Fruit fly (Drosophila melanogaster) whole organism, embryonic: Measurements from ENCODE around the gene wg.
A peak's percentile ranks its signal among the peaks of the same experiment; 100 is the strongest.

Experiments used
- B-H1 ChIP-seq: fragments of 200-800 bp; sonication (Bioruptor generic); IDR thresholded peaks from 3 replicates; pipeline ENCODE4 v1.3.6; 2022; ENCODE audit warnings: missing biosample characterization, missing genetic modification characterization
- B-H2 ChIP-seq: fragments of 200-800 bp; sonication (Bioruptor generic); optimal IDR thresholded peaks from 2 replicates; lab custom pipeline; 2018; ENCODE audit warnings: missing biosample characterization, mild to moderate bottlenecking, missing genetic modification characterization
- Bgb ChIP-seq: fragments of 200-800 bp; sonication (Bioruptor generic); IDR thresholded peaks from 2 replicates; pipeline ENCODE4 v1.3.6; 2022; ENCODE audit warnings: missing biosample characterization, missing genetic modification characterization; ENCODE audit not compliant: partially characterized antibody
- Bteb2 ChIP-seq: fragments of 200-800 bp; sonication (Bioruptor generic); optimal IDR thresholded peaks from 2 replicates; lab custom pipeline; 2016; ENCODE audit warnings: missing biosample characterization, missing genetic modification characterization
- CG10147 ChIP-seq: fragments of 200-800 bp; sonication (Bioruptor generic); optimal IDR thresholded peaks from 2 replicates; lab custom pipeline; 2019; ENCODE audit warnings: missing biosample characterization, mild to moderate bottlenecking, missing genetic modification characterization, moderate library complexity
- CG10209 ChIP-seq: fragments of 200-800 bp; sonication (Bioruptor generic); optimal IDR thresholded peaks from 3 replicates; lab custom pipeline; 2017; ENCODE audit warnings: missing biosample characterization, mild to moderate bottlenecking, missing genetic modification characterization, missing genetic modification reagents
- CG11247 ChIP-seq: fragments of 200-800 bp; sonication (Bioruptor generic); IDR thresholded peaks from 2 replicates; pipeline ENCODE4 v1.3.6; 2022; ENCODE audit warnings: missing biosample characterization, missing genetic modification characterization
- CG11398 ChIP-seq: fragments of 200-800 bp; sonication (Bioruptor generic); optimal IDR thresholded peaks from 2 replicates; lab custom pipeline; 2016; ENCODE audit warnings: missing biosample characterization, missing genetic modification characterization
- CG13424 ChIP-seq: fragments of 200-800 bp; sonication (Bioruptor generic); optimal IDR thresholded peaks from 2 replicates; lab custom pipeline; 2019; ENCODE audit warnings: missing biosample characterization, mild to moderate bottlenecking, missing genetic modification characterization, moderate library complexity
- CG14441 ChIP-seq: fragments of 200-800 bp; sonication (Bioruptor generic); IDR thresholded peaks from 2 replicates; pipeline ENCODE4 v1.3.6; 2022; ENCODE audit warnings: missing biosample characterization, missing genetic modification characterization
- CG1529 ChIP-seq: fragments of 200-800 bp; sonication (Bioruptor generic); optimal IDR thresholded peaks from 3 replicates; lab custom pipeline; 2018; ENCODE audit warnings: missing biosample characterization, missing genetic modification characterization
- CG17328 ChIP-seq: fragments of 200-800 bp; sonication (Bioruptor generic); IDR thresholded peaks from 2 replicates; pipeline ENCODE4 v1.3.6; 2022; ENCODE audit warnings: missing biosample characterization, missing genetic modification characterization
- CG17359 ChIP-seq: fragments of 200-800 bp; sonication (Bioruptor generic); optimal IDR thresholded peaks from 3 replicates; lab custom pipeline; 2018; ENCODE audit warnings: missing biosample characterization, mild to moderate bottlenecking, missing genetic modification characterization, moderate library complexity
- CG3163 ChIP-seq: fragments of 200-800 bp; sonication (Bioruptor generic); optimal IDR thresholded peaks from 3 replicates; lab custom pipeline; 2016; ENCODE audit warnings: missing biosample characterization, missing genetic modification characterization
- CG32532 ChIP-seq: fragments of 200-800 bp; sonication (Bioruptor generic); IDR thresholded peaks from 2 replicates; pipeline ENCODE4 v1.3.6; 2022; ENCODE audit warnings: missing biosample characterization, missing genetic modification characterization
- CG32767 ChIP-seq: fragments of 200-800 bp; sonication (Bioruptor generic); IDR thresholded peaks from 2 replicates; pipeline ENCODE4 v1.3.6; 2022; ENCODE audit warnings: missing biosample characterization, missing genetic modification characterization
- CG3847 ChIP-seq: fragments of 200-800 bp; sonication (Bioruptor generic); IDR thresholded peaks from 2 replicates; pipeline ENCODE4 v1.3.6; 2022; ENCODE audit warnings: missing biosample characterization, missing genetic modification characterization
- CG4424 ChIP-seq: fragments of 200-800 bp; sonication (Bioruptor generic); optimal IDR thresholded peaks from 3 replicates; lab custom pipeline; 2016; ENCODE audit warnings: missing biosample characterization, missing genetic modification characterization
- CG4617 ChIP-seq: fragments of 200-800 bp; sonication (Bioruptor generic); optimal IDR thresholded peaks from 3 replicates; lab custom pipeline; 2016; ENCODE audit warnings: missing biosample characterization, missing genetic modification characterization, borderline replicate concordance
- CG6272 ChIP-seq: fragments of 200-800 bp; sonication (Bioruptor generic); IDR thresholded peaks from 2 replicates; pipeline ENCODE4 v1.3.6; 2022; ENCODE audit warnings: missing biosample characterization, missing genetic modification characterization
- CG6683 ChIP-seq: fragments of 200-800 bp; sonication (Bioruptor generic); optimal IDR thresholded peaks from 2 replicates; lab custom pipeline; 2017; ENCODE audit warnings: missing biosample characterization, mild to moderate bottlenecking, missing genetic modification characterization, missing genetic modification reagents
- CG6813 ChIP-seq: fragments of 200-800 bp; sonication (Bioruptor generic); optimal IDR thresholded peaks from 2 replicates; lab custom pipeline; 2017; ENCODE audit warnings: missing biosample characterization, missing genetic modification characterization, mild to moderate bottlenecking, moderate library complexity, missing genetic modification reagents
- CG7786 ChIP-seq: fragments of 200-800 bp; sonication (Bioruptor generic); optimal IDR thresholded peaks from 2 replicates; lab custom pipeline; 2016; ENCODE audit warnings: missing biosample characterization, missing genetic modification characterization
- CG8359 ChIP-seq: fragments of 200-800 bp; sonication (Bioruptor generic); optimal IDR thresholded peaks from 2 replicates; lab custom pipeline; 2017; ENCODE audit warnings: missing biosample characterization, mild to moderate bottlenecking, missing genetic modification characterization, borderline replicate concordance
- CG9609 ChIP-seq: fragments of 200-800 bp; sonication (Bioruptor generic); optimal IDR thresholded peaks from 3 replicates; lab custom pipeline; 2016; ENCODE audit warnings: missing biosample characterization, missing genetic modification characterization
- D19B ChIP-seq: fragments of 200-800 bp; sonication (Bioruptor generic); optimal IDR thresholded peaks from 2 replicates; lab custom pipeline; 2017; ENCODE audit warnings: missing biosample characterization, mild to moderate bottlenecking, missing genetic modification characterization
- Dek ChIP-seq: fragments of 200-800 bp; sonication (Bioruptor generic); optimal IDR thresholded peaks from 3 replicates; lab custom pipeline; 2019; ENCODE audit warnings: missing biosample characterization, mild to moderate bottlenecking, missing genetic modification characterization, moderate library complexity
- Dip2 ChIP-seq: fragments of 200-800 bp; sonication (Bioruptor generic); IDR thresholded peaks from 2 replicates; pipeline ENCODE4 v1.3.6; 2022; ENCODE audit warnings: missing biosample characterization, missing genetic modification characterization
- HHEX ChIP-seq: fragments of 200-800 bp; sonication (Bioruptor generic); optimal IDR thresholded peaks from 3 replicates; lab custom pipeline; 2017; ENCODE audit warnings: missing biosample characterization, mild to moderate bottlenecking, missing genetic modification characterization, missing genetic modification reagents
- HLHmδ ChIP-seq: fragments of 200-800 bp; sonication (Bioruptor generic); optimal IDR thresholded peaks from 2 replicates; lab custom pipeline; 2018; ENCODE audit warnings: missing biosample characterization, mild to moderate bottlenecking, missing genetic modification characterization, moderate library complexity
- Hand ChIP-seq: fragments of 200-800 bp; sonication (Bioruptor generic); optimal IDR thresholded peaks from 2 replicates; lab custom pipeline; 2017; ENCODE audit warnings: mild to moderate bottlenecking, missing biosample characterization, missing genetic modification reagents, missing genetic modification characterization
- HmgD ChIP-seq: fragments of 200-800 bp; sonication (Bioruptor generic); optimal IDR thresholded peaks from 3 replicates; lab custom pipeline; 2016; ENCODE audit warnings: missing biosample characterization, missing genetic modification characterization
- HmgZ ChIP-seq: fragments of 200-800 bp; sonication (Bioruptor generic); optimal IDR thresholded peaks from 2 replicates; lab custom pipeline; 2018; ENCODE audit warnings: missing biosample characterization, mild to moderate bottlenecking, missing genetic modification characterization
- Hmr ChIP-seq: fragments of 200-800 bp; sonication (Bioruptor generic); optimal IDR thresholded peaks from 3 replicates; lab custom pipeline; 2017; ENCODE audit warnings: mild to moderate bottlenecking, missing biosample characterization, missing genetic modification reagents, missing genetic modification characterization
- Jarid2 ChIP-seq: fragments of 200-800 bp; sonication (Bioruptor generic); optimal IDR thresholded peaks from 3 replicates; lab custom pipeline; 2017; ENCODE audit warnings: mild to moderate bottlenecking, missing biosample characterization, missing genetic modification reagents, missing genetic modification characterization
- Lim3 ChIP-seq: fragments of 200-800 bp; sonication (Bioruptor generic); IDR thresholded peaks from 2 replicates; pipeline ENCODE4 v1.3.6; 2022; ENCODE audit warnings: missing biosample characterization, missing genetic modification characterization
- Neu2 ChIP-seq: fragments of 200-800 bp; sonication (Bioruptor generic); optimal IDR thresholded peaks from 3 replicates; lab custom pipeline; 2016; ENCODE audit warnings: missing biosample characterization, missing genetic modification characterization, borderline replicate concordance
- Ptx1 ChIP-seq: fragments of 200-800 bp; sonication (Bioruptor generic); IDR thresholded peaks from 2 replicates; pipeline ENCODE4 v1.3.6; 2022; ENCODE audit warnings: missing biosample characterization, missing genetic modification characterization
- Scr ChIP-seq: fragments of 200-800 bp; sonication (Bioruptor generic); IDR thresholded peaks from 2 replicates; pipeline ENCODE4 v1.3.6; 2022; ENCODE audit warnings: missing biosample characterization, missing genetic modification characterization; ENCODE audit not compliant: partially characterized antibody
- Xbp1 ChIP-seq: fragments of 200-800 bp; sonication (Bioruptor generic); optimal IDR thresholded peaks from 3 replicates; lab custom pipeline; 2016; ENCODE audit warnings: missing biosample characterization, mild to moderate bottlenecking, missing genetic modification characterization
- bcd ChIP-seq: fragments of 200-800 bp; sonication (Bioruptor generic); optimal IDR thresholded peaks from 2 replicates; lab custom pipeline; 2017; ENCODE audit warnings: missing biosample characterization, mild to moderate bottlenecking, missing genetic modification characterization
- chif ChIP-seq, 2 experiments: fragments of 200-800 bp; sonication (Bioruptor generic); optimal IDR thresholded peaks; 3 replicates each; lab custom pipeline; 2016; ENCODE audit warnings: missing biosample characterization in 2 of 2, missing genetic modification characterization in 2 of 2
- fd64A ChIP-seq: fragments of 200-800 bp; sonication (Bioruptor generic); optimal IDR thresholded peaks from 3 replicates; lab custom pipeline; 2018; ENCODE audit warnings: missing biosample characterization, mild to moderate bottlenecking, missing genetic modification characterization
- gem ChIP-seq: fragments of 200-800 bp; sonication (Bioruptor generic); optimal IDR thresholded peaks from 2 replicates; lab custom pipeline; 2019; ENCODE audit warnings: missing biosample characterization, mild to moderate bottlenecking, missing genetic modification characterization, moderate library complexity
- hbn ChIP-seq: fragments of 200-800 bp; sonication (Bioruptor generic); IDR thresholded peaks from 2 replicates; pipeline ENCODE4 v1.3.6; 2022; ENCODE audit warnings: missing biosample characterization, missing genetic modification characterization; ENCODE audit not compliant: partially characterized antibody
- p53 ChIP-seq: fragments of 200-800 bp; sonication (Bioruptor generic); optimal IDR thresholded peaks from 2 replicates; lab custom pipeline; 2016; ENCODE audit warnings: missing biosample characterization, missing genetic modification characterization
- pita ChIP-seq: fragments of 200-800 bp; sonication (Bioruptor generic); optimal IDR thresholded peaks from 2 replicates; lab custom pipeline; 2017; ENCODE audit warnings: missing biosample characterization, mild to moderate bottlenecking, missing genetic modification characterization
- stwl ChIP-seq: fragments of 200-800 bp; sonication (Bioruptor generic); optimal IDR thresholded peaks from 3 replicates; lab custom pipeline; 2018; ENCODE audit warnings: missing biosample characterization, mild to moderate bottlenecking, missing genetic modification characterization, moderate library complexity
- toy ChIP-seq: fragments of 200-800 bp; sonication (Bioruptor generic); IDR thresholded peaks from 2 replicates; pipeline ENCODE4 v1.3.6; 2022; ENCODE audit warnings: missing biosample characterization, missing genetic modification characterization
- unc-4 ChIP-seq: fragments of 200-800 bp; sonication (Bioruptor generic); IDR thresholded peaks from 2 replicates; pipeline ENCODE4 v1.3.6; 2022; ENCODE audit warnings: missing biosample characterization, missing genetic modification characterization; ENCODE audit not compliant: partially characterized antibody

Gene wg

DNA sequence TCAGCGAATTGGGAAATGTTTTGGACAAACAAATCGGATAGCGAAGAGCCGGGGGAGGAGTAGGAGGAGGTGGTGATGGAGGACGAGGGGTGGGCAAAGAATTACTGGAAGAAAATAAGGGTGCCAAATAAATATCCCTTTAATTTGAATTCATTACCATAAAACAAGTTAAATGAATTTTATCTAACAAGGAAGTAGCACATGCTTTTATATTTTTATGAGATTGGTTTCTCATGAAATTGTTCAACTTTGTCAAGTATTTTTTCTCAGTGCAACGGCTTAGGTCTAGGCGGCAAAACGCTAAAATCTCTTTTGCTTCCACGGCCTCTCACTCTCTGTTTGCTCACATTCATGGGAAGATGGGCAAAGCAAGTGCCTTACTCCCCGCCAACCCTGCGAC lies 15.0 kb upstream of the wg start (continued):
- TF ChIP-seq Xbp1 (GFP tag; lab: Kevin White, UChicago) (no peak), CG4617 (GFP tag; lab: Kevin White, UChicago) (no peak), Scr (GFP tag; lab: Robert Waterston, UW) (no peak), CG13424 (tag; lab: Kevin White, UChicago) (no peak), Hand (no peak), unc-4 (GFP tag; lab: Robert Waterston, UW) (no peak), CG6272 (GFP tag; lab: Robert Waterston, UW) (no peak), Dek (tag; lab: Kevin White, UChicago) (no peak), Lim3 (GFP tag; lab: Robert Waterston, UW) (no peak), chif (GFP tag; optimal IDR thresholded peaks at IDR 0.05; lab: Kevin White, UChicago) (peak in 1 of 2 experiments; percentile 60), HmgZ (tag; lab: Kevin White, UChicago) (no peak), Bgb (GFP tag; lab: Robert Waterston, UW) (no peak), CG3847 (GFP tag; lab: Robert Waterston, UW) (no peak), CG11398 (GFP tag; lab: Kevin White, UChicago) (no peak), HmgD (no peak), stwl (tag; lab: Kevin White, UChicago) (no peak), CG17359 (tag; lab: Kevin White, UChicago) (no peak), CG3163 (GFP tag; lab: Kevin White, UChicago) (no peak), CG11247 (GFP tag; lab: Robert Waterston, UW) (no peak), HHEX (GFP tag; lab: Kevin White, UChicago) (no peak), gem (tag; lab: Kevin White, UChicago) (peak; percentile 59), CG7786 (no peak), CG9609 (GFP tag; lab: Kevin White, UChicago) (peak; percentile 3), CG32532 (no peak), B-H1 (GFP tag; lab: Robert Waterston, UW) (no peak), pita (GFP tag; lab: Kevin White, UChicago) (no peak), Bteb2 (GFP tag; lab: Kevin White, UChicago) (no peak), Jarid2 (GFP tag; lab: Kevin White, UChicago) (no peak), Dip2 (GFP tag; lab: Robert Waterston, UW) (no peak), D19B (GFP tag; lab: Kevin White, UChicago) (no peak), CG17328 (GFP tag; lab: Robert Waterston, UW) (peak; percentile 38; the same call in 1 of the 2 replicates), CG6683 (GFP tag; lab: Kevin White, UChicago) (no peak), CG14441 (GFP tag; lab: Robert Waterston, UW) (no peak), p53 (GFP tag; lab: Kevin White, UChicago) (no peak), fd64A (GFP tag; lab: Kevin White, UChicago) (no peak), toy (GFP tag; lab: Robert Waterston, UW) (no peak), HLHmδ (no peak), bcd (GFP tag; lab: Kevin White, UChicago) (no peak), CG1529 (GFP tag; lab: Kevin White, UChicago) (no peak), Neu2 (GFP tag; lab: Kevin White, UChicago) (no peak), B-H2 (GFP tag; lab: Kevin White, UChicago) (no peak), hbn (GFP tag; lab: Robert Waterston, UW) (no peak), Hmr (GFP tag; lab: Kevin White, UChicago) (no peak), CG6813 (GFP tag; lab: Kevin White, UChicago) (no peak), CG4424 (no peak), CG32767 (0 out of 2 replicates have a peak, but pooled peaks have one; percentile 10), CG8359 (GFP tag; lab: Kevin White, UChicago) (no peak), CG10209 (GFP tag; lab: Kevin White, UChicago) (peak; percentile 2), CG10147 (GFP tag; lab: Kevin White, UChicago) (no peak), Ptx1 (GFP tag; lab: Robert Waterston, UW) (0 out of 2 replicates have a peak, but pooled peaks have one; percentile 16)
